Fruit fly (Drosophila melanogaster): ENCODE measurements around the gene CG34382.

DNA sequence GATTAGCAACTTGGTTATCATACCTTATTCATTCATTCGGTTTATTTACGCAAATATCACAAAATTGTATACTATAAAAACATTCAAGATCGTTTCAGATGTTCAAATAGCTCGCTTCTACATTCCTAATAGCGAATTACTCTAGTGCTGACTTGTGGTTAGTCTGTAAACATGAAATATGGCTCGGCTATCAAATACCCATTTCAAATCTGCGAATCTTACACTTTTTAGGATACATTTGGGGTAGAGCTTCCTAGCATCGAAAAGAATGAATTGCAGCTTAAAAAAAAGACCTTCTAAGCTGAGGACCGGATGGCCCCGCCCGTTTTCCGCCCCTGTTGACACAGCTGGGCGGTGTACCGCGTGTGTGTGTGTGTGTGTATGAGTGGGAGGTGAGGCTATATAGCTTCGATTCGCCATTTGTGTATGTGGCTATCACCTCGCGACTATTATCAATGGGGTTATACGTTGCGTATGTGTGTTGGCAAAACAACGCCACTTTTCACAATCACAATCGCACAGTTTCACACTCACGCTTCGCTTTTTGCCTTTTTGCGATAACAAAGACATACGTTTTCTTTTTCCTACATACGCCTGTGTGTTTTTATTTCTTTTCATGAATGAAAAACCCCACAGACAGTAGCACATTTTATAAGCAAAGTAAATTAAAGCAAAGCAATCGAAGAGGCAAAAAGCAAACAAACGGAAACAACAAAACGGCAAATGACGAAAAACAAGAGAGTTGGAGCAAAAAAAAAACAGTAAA is 32.0 kb upstream of the CG34382 start:
- peak in 1 of 2 experiments; percentile 13 for TF ChIP-seq ss (GFP tag; optimal IDR thresholded peaks at IDR 0.05)
- TF ChIP-seq vri (GFP tag; optimal IDR thresholded peaks at IDR 0.05): no peak
- no peak for TF ChIP-seq CG6808 (GFP tag; optimal IDR thresholded peaks at IDR 0.05)
- no peak for TF ChIP-seq CG9139 (GFP tag; optimal IDR thresholded peaks at IDR 0.05)
- no peak for TF ChIP-seq dac (GFP tag; optimal IDR thresholded peaks at IDR 0.05)
- no peak for TF ChIP-seq CG8632 (GFP tag; optimal IDR thresholded peaks at IDR 0.05)
- TF ChIP-seq CG11294 (GFP tag; IDR thresholded peaks at IDR 0.05): no peak
- no peak for TF ChIP-seq Hr39 (GFP tag; optimal IDR thresholded peaks at IDR 0.05)
- no peak for TF ChIP-seq CG34406 (GFP tag; optimal IDR thresholded peaks at IDR 0.05)
- no peak for TF ChIP-seq Hr4 (GFP tag; optimal IDR thresholded peaks at IDR 0.05)
- TF ChIP-seq CG31627 (GFP tag; optimal IDR thresholded peaks at IDR 0.05): no peak

Measured in whole organism, prepupa.